Worm (Caenorhabditis elegans) whole organism, L4 larva: ENCODE data around the gene ags-3.

ENCODE experiments used
- D1046.2 ChIP-seq: fragments of 200-800 bp; sonication (Bioruptor generic); IDR thresholded peaks from 2 replicates; pipeline ENCODE4 v1.3.6; 2022; ENCODE audit warnings: missing genetic modification characterization, missing compliant biosample characterization
- F10B5.3 ChIP-seq: sonication (generic microtip); optimal IDR thresholded peaks from 2 replicates; lab custom pipeline; 2016; ENCODE audit warnings: mild to moderate bottlenecking, missing genetic modification characterization, missing compliant biosample characterization
- F26F4.8 ChIP-seq: fragments of 200-800 bp; sonication (Bioruptor generic); conservative IDR thresholded peaks from 2 replicates; pipeline ENCODE4 v1.3.6; 2022; ENCODE audit warnings: missing genetic modification characterization, missing compliant biosample characterization
- R02D3.7 ChIP-seq: fragments of 150-350 bp; sonication (generic microtip); optimal IDR thresholded peaks from 3 replicates; lab custom pipeline; 2014; ENCODE audit warnings: missing biosample characterization, missing genetic modification characterization
- T20F7.1 ChIP-seq: fragments of 200-800 bp; sonication (Bioruptor generic); optimal IDR thresholded peaks from 2 replicates; lab custom pipeline; 2018; ENCODE audit warnings: mild to moderate bottlenecking, missing genetic modification characterization, missing compliant biosample characterization
- T26A8.4 ChIP-seq: fragments of 200-800 bp; sonication (Bioruptor generic); IDR thresholded peaks from 2 replicates; pipeline ENCODE4 v1.3.6; 2022; ENCODE audit warnings: missing genetic modification characterization, missing compliant biosample characterization
- Y105C5A.15 ChIP-seq: fragments of 200-800 bp; sonication (Bioruptor generic); IDR thresholded peaks from 2 replicates; pipeline ENCODE4 v1.3.6; 2022; ENCODE audit warnings: missing genetic modification characterization, missing compliant biosample characterization
- Y48G9A.11 ChIP-seq: fragments of 200-800 bp; sonication (Bioruptor generic); IDR thresholded peaks from 2 replicates; pipeline ENCODE4 v1.3.6; 2022; ENCODE audit warnings: missing genetic modification reagents, missing genetic modification characterization, missing compliant biosample characterization
- ZK546.5 ChIP-seq, 2 experiments: sonication (generic microtip); optimal IDR thresholded peaks; 2 replicates each; lab custom pipeline; 2017; ENCODE audit warnings: missing biosample characterization in 2 of 2, missing genetic modification characterization in 2 of 2
- ama-1 ChIP-seq: fragments of 150-350 bp; optimal IDR thresholded peaks from 2 replicates; lab custom pipeline; 2014; ENCODE audit warnings: inconsistent platforms, mixed read lengths
- arid-1 ChIP-seq: fragments of 200-800 bp; sonication (Bioruptor generic); conservative IDR thresholded peaks from 2 replicates; pipeline ENCODE4 v1.3.6; 2022; ENCODE audit warnings: missing genetic modification reagents, missing genetic modification characterization, missing compliant biosample characterization
- ceh-20 ChIP-seq: fragments of 200-800 bp; sonication (Bioruptor generic); IDR thresholded peaks from 2 replicates; pipeline ENCODE4 v1.3.6; 2022; ENCODE audit warnings: missing genetic modification reagents, missing genetic modification characterization, missing compliant biosample characterization
- ceh-44 ChIP-seq: fragments of 200-800 bp; sonication (Bioruptor generic); IDR thresholded peaks from 2 replicates; pipeline ENCODE4 v1.3.6; 2022; ENCODE audit warnings: missing genetic modification reagents, missing genetic modification characterization, missing compliant biosample characterization
- ceh-62 ChIP-seq: sonication (generic microtip); optimal IDR thresholded peaks from 2 replicates; lab custom pipeline; 2017; ENCODE audit warnings: missing biosample characterization, missing genetic modification characterization
- ceh-82 ChIP-seq: sonication (generic microtip); optimal IDR thresholded peaks from 2 replicates; lab custom pipeline; 2017; ENCODE audit warnings: missing biosample characterization, missing genetic modification characterization
- ces-1 ChIP-seq: fragments of 150-350 bp; sonication (generic microtip); optimal IDR thresholded peaks from 4 replicates; lab custom pipeline; 2014; ENCODE audit warnings: missing biosample characterization, missing genetic modification reagents, missing genetic modification characterization
- daf-19 ChIP-seq: fragments of 200-800 bp; sonication (Bioruptor generic); conservative IDR thresholded peaks from 2 replicates; pipeline ENCODE4 v1.3.6; 2022; ENCODE audit warnings: missing genetic modification characterization, missing compliant biosample characterization
- daf-8 ChIP-seq: fragments of 200-800 bp; sonication (Bioruptor generic); IDR thresholded peaks from 2 replicates; pipeline ENCODE4 v1.3.6; 2022; ENCODE audit warnings: missing genetic modification characterization, missing compliant biosample characterization
- dmd-6 ChIP-seq: fragments of 200-800 bp; sonication (Bioruptor generic); IDR thresholded peaks from 2 replicates; pipeline ENCODE4 v1.3.6; 2022; ENCODE audit warnings: missing genetic modification reagents, missing genetic modification characterization, missing compliant biosample characterization
- dmd-9 ChIP-seq: fragments of 200-800 bp; sonication (Bioruptor generic); IDR thresholded peaks from 2 replicates; pipeline ENCODE4 v1.3.6; 2022; ENCODE audit warnings: missing genetic modification reagents, missing genetic modification characterization, missing compliant biosample characterization
- egl-43 ChIP-seq: fragments of 200-800 bp; sonication (Bioruptor generic); IDR thresholded peaks from 2 replicates; pipeline ENCODE4 v1.3.6; 2022; ENCODE audit warnings: missing genetic modification reagents, missing genetic modification characterization, missing compliant biosample characterization
- fkh-10 ChIP-seq: fragments of 150-350 bp; optimal IDR thresholded peaks from 2 replicates; lab custom pipeline; 2014; ENCODE audit warnings: missing biosample characterization, missing genetic modification reagents, missing genetic modification characterization
- fos-1 ChIP-seq: fragments of 150-350 bp; optimal IDR thresholded peaks from 2 replicates; lab custom pipeline; 2014; ENCODE audit warnings: missing biosample characterization, missing genetic modification characterization
- gei-8 ChIP-seq: fragments of 200-800 bp; sonication (Bioruptor generic); optimal IDR thresholded peaks from 2 replicates; lab custom pipeline; 2018; ENCODE audit warnings: mild to moderate bottlenecking, missing genetic modification characterization, missing compliant biosample characterization
- hif-1 ChIP-seq, 2 experiments: sonication (generic microtip); optimal IDR thresholded peaks; 2 replicates each; lab custom pipeline; 2016 to 2017; ENCODE audit warnings: missing compliant biosample characterization in 2 of 2, missing genetic modification characterization in 2 of 2, missing genetic modification reagents in 2 of 2, missing genotype in 2 of 2, mild to moderate bottlenecking in 1 of 2
- hlh-30 ChIP-seq: sonication (generic microtip); optimal IDR thresholded peaks from 2 replicates; lab custom pipeline; 2017; ENCODE audit warnings: antibody characterized with exemption, mild to moderate bottlenecking, missing genetic modification characterization, missing compliant biosample characterization; ENCODE audit not compliant: insufficient read depth
- lin-1 ChIP-seq: fragments of 200-800 bp; sonication (Bioruptor generic); IDR thresholded peaks from 2 replicates; pipeline ENCODE4 v1.3.6; 2022; ENCODE audit warnings: missing genetic modification reagents, missing genetic modification characterization, missing compliant biosample characterization
- lin-13 ChIP-seq: fragments of 150-350 bp; optimal IDR thresholded peaks from 2 replicates; lab custom pipeline; 2014; ENCODE audit warnings: missing biosample characterization, missing genetic modification reagents, missing genetic modification characterization
- lin-15B ChIP-seq: fragments of 150-350 bp; sonication (generic microtip); optimal IDR thresholded peaks from 3 replicates; lab custom pipeline; 2014; ENCODE audit warnings: missing biosample characterization, missing genetic modification characterization
- lir-3 ChIP-seq: sonication (generic microtip); optimal IDR thresholded peaks from 2 replicates; lab custom pipeline; 2016; ENCODE audit warnings: mild to moderate bottlenecking, missing genetic modification characterization, missing compliant biosample characterization
- lsy-2 ChIP-seq, 2 experiments: fragments of 150-350 bp in 1 of 2; sonication (generic microtip) in 1 of 2; optimal IDR thresholded peaks; 2 replicates each; lab custom pipeline; 2014 to 2017; ENCODE audit warnings: missing biosample characterization in 2 of 2, missing genetic modification characterization in 2 of 2
- madf-9 ChIP-seq: fragments of 200-800 bp; sonication (Bioruptor generic); conservative IDR thresholded peaks from 2 replicates; pipeline ENCODE4 v1.3.6; 2022; ENCODE audit warnings: missing genetic modification reagents, missing genetic modification characterization, missing compliant biosample characterization
- mdt-29 ChIP-seq: fragments of 200-800 bp; sonication (Bioruptor generic); IDR thresholded peaks from 2 replicates; pipeline ENCODE4 v1.3.6; 2022; ENCODE audit warnings: missing genetic modification reagents, missing genetic modification characterization, missing compliant biosample characterization
- mep-1 ChIP-seq: fragments of 150-350 bp; sonication (generic microtip); optimal IDR thresholded peaks from 3 replicates; lab custom pipeline; 2014; ENCODE audit warnings: missing biosample characterization, missing genetic modification characterization
- mxl-2 ChIP-seq: fragments of 200-800 bp; sonication (Bioruptor generic); conservative IDR thresholded peaks from 2 replicates; pipeline ENCODE4 v1.3.6; 2022; ENCODE audit warnings: missing genetic modification reagents, missing genetic modification characterization, missing compliant biosample characterization
- nhr-10 ChIP-seq: fragments of 150-350 bp; optimal IDR thresholded peaks from 2 replicates; lab custom pipeline; 2014; ENCODE audit warnings: missing biosample characterization, missing genetic modification characterization
- nhr-237 ChIP-seq: sonication (generic microtip); optimal IDR thresholded peaks from 2 replicates; lab custom pipeline; 2017; ENCODE audit warnings: missing biosample characterization, missing genetic modification characterization
- nhr-48 ChIP-seq: sonication (generic microtip); optimal IDR thresholded peaks from 2 replicates; lab custom pipeline; 2016; ENCODE audit warnings: mild to moderate bottlenecking, missing genetic modification characterization, missing compliant biosample characterization
- nhr-6 ChIP-seq: fragments of 150-350 bp; optimal IDR thresholded peaks from 2 replicates; lab custom pipeline; 2014; ENCODE audit warnings: missing biosample characterization, missing genetic modification characterization
- nhr-77 ChIP-seq: fragments of 150-350 bp; optimal IDR thresholded peaks from 2 replicates; lab custom pipeline; 2014; ENCODE audit warnings: missing biosample characterization, missing genetic modification characterization
- pqm-1 ChIP-seq: sonication (generic microtip); optimal IDR thresholded peaks from 2 replicates; lab custom pipeline; 2017; ENCODE audit warnings: missing biosample characterization, missing genetic modification characterization
- sdz-12 ChIP-seq: fragments of 200-800 bp; sonication (Bioruptor generic); optimal IDR thresholded peaks from 2 replicates; lab custom pipeline; 2018; ENCODE audit warnings: mild to moderate bottlenecking, missing genetic modification characterization, missing compliant biosample characterization
- set-16 ChIP-seq: fragments of 200-800 bp; sonication (Bioruptor generic); IDR thresholded peaks from 2 replicates; pipeline ENCODE4 v1.3.6; 2022; ENCODE audit warnings: missing genetic modification reagents, missing genetic modification characterization, missing compliant biosample characterization
- skn-1 ChIP-seq: fragments of 150-350 bp; optimal IDR thresholded peaks from 2 replicates; lab custom pipeline; 2014; ENCODE audit warnings: missing biosample characterization, missing genetic modification characterization
- snpc-4 ChIP-seq: fragments of 150-350 bp; optimal IDR thresholded peaks from 2 replicates; lab custom pipeline; 2014; ENCODE audit warnings: missing biosample characterization, missing genetic modification characterization
- spr-1 ChIP-seq: sonication (generic microtip); optimal IDR thresholded peaks from 2 replicates; lab custom pipeline; 2016; ENCODE audit warnings: mild to moderate bottlenecking, missing genetic modification characterization, missing compliant biosample characterization
- unc-130 ChIP-seq: sonication (generic microtip); optimal IDR thresholded peaks from 2 replicates; lab custom pipeline; 2016; ENCODE audit warnings: missing genetic modification reagents, missing genetic modification characterization, missing compliant biosample characterization
- unc-62 ChIP-seq, 3 experiments: fragments of 150-350 bp in 1 of 3; sonication (generic microtip); optimal IDR thresholded peaks in 2 of 3; peaks in 1 of 3; 1 replicate in 1 of 3; 2 replicates in 2 of 3; lab custom pipeline; 2014 to 2017; ENCODE audit warnings: missing biosample characterization in 3 of 3, missing genetic modification characterization in 3 of 3, missing genetic modification reagents in 3 of 3, missing genotype in 1 of 3
- vab-7 ChIP-seq: fragments of 200-800 bp; sonication (Bioruptor generic); IDR thresholded peaks from 2 replicates; pipeline ENCODE4 v1.3.6; 2022; ENCODE audit warnings: missing genetic modification reagents, missing genetic modification characterization, missing compliant biosample characterization
- zfp-2 ChIP-seq: sonication (generic microtip); optimal IDR thresholded peaks from 2 replicates; lab custom pipeline; 2016; ENCODE audit warnings: mild to moderate bottlenecking, missing genetic modification characterization, missing compliant biosample characterization
- zip-11 ChIP-seq: fragments of 200-800 bp; sonication (Bioruptor generic); IDR thresholded peaks from 2 replicates; pipeline ENCODE4 v1.3.6; 2022; ENCODE audit warnings: missing genetic modification characterization, missing compliant biosample characterization
- zip-2 ChIP-seq: fragments of 150-350 bp; optimal IDR thresholded peaks from 2 replicates; lab custom pipeline; 2014; ENCODE audit warnings: missing biosample characterization, missing genetic modification characterization
- ztf-7 ChIP-seq: fragments of 150-350 bp; optimal IDR thresholded peaks from 2 replicates; lab custom pipeline; 2014; ENCODE audit warnings: missing biosample characterization, missing genetic modification characterization

ags-3 gene

ce11 chrX:5244041-5244440 lies 59.4 kb downstream of the ags-3 start, which contains the start of gene Y34B4A.7 (continued):
- TF ChIP-seq hlh-30 (tag; lab: Kevin White, UChicago), result no peak
- no peak for TF ChIP-seq nhr-77
- TF ChIP-seq T26A8.4 (GFP tag; lab: Robert Waterston, UW), result peak; percentile 11; the same call in 1 of the 2 replicates
- TF ChIP-seq ceh-62 (tag; lab: Kevin White, UChicago), result no peak
- no peak for TF ChIP-seq daf-19
- TF ChIP-seq mxl-2 (GFP tag; lab: Robert Waterston, UW), result no peak
- no peak for TF ChIP-seq ceh-44 (GFP tag; lab: Robert Waterston, UW)
- no peak for TF ChIP-seq spr-1 (tag; lab: Kevin White, UChicago)
- TF ChIP-seq sdz-12 (GFP tag; lab: Kevin White, UChicago), result no peak
- peak in 1 of 2 experiments; percentile 14 for TF ChIP-seq hif-1 (tag; optimal IDR thresholded peaks at IDR 0.05; lab: Kevin White, UChicago)
- TF ChIP-seq zip-2 (tag; lab: Kevin White, UChicago), result peak; percentile 41
- no peak for TF ChIP-seq ceh-82 (tag; lab: Kevin White, UChicago)
- no peak for TF ChIP-seq vab-7 (GFP tag; lab: Robert Waterston, UW)
- TF ChIP-seq ama-1, result no peak
- TF ChIP-seq skn-1 (tag; lab: Kevin White, UChicago), result no peak
- TF ChIP-seq R02D3.7 (tag; lab: Kevin White, UChicago), result no peak
- TF ChIP-seq fkh-10, result no peak
- TF ChIP-seq nhr-6 (tag; lab: Kevin White, UChicago), result peak; percentile 8
- no peak for TF ChIP-seq unc-130
- no peak for TF ChIP-seq snpc-4 (tag; lab: Kevin White, UChicago)
- no peak for TF ChIP-seq pqm-1 (tag; lab: Kevin White, UChicago)
- TF ChIP-seq Y105C5A.15 (GFP tag; lab: Robert Waterston, UW), result no peak
- TF ChIP-seq lir-3 (tag; lab: Kevin White, UChicago), result no peak
- TF ChIP-seq ces-1 (GFP tag; lab: Kevin White, UChicago), result no peak
- no peak for TF ChIP-seq fos-1 (tag; lab: Kevin White, UChicago)
- no peak for TF ChIP-seq lin-15B (tag; lab: Kevin White, UChicago)
- TF ChIP-seq T20F7.1, result no peak
- TF ChIP-seq madf-9 (GFP tag; lab: Robert Waterston, UW), result no peak
- TF ChIP-seq arid-1 (GFP tag; lab: Robert Waterston, UW), result no peak
- no peak for TF ChIP-seq lin-1 (GFP tag; lab: Robert Waterston, UW)
- TF ChIP-seq ztf-7 (tag; lab: Kevin White, UChicago), result peak; percentile 64
- no peak for TF ChIP-seq gei-8 (GFP tag; lab: Kevin White, UChicago)
- TF ChIP-seq mep-1 (tag; lab: Kevin White, UChicago), result peak; percentile 93
- TF ChIP-seq unc-62 (GFP tag; optimal IDR thresholded peaks at IDR 0.05 in 1 of 2; lab: Kevin White, UChicago), result no peak
- TF ChIP-seq unc-62 (tag; optimal IDR thresholded peaks at IDR 0.05; lab: Kevin White, UChicago), result no peak
- no peak for TF ChIP-seq zip-11 (GFP tag; lab: Robert Waterston, UW)
- TF ChIP-seq D1046.2 (GFP tag; lab: Robert Waterston, UW), result no peak
- TF ChIP-seq lsy-2 (tag; optimal IDR thresholded peaks at IDR 0.05; lab: Kevin White, UChicago), result peak in 1 of 2 experiments; percentile 83
- TF ChIP-seq daf-8, result no peak
- TF ChIP-seq dmd-9 (GFP tag; lab: Robert Waterston, UW), result no peak
- TF ChIP-seq nhr-237 (tag; lab: Kevin White, UChicago), result no peak
- TF ChIP-seq Y48G9A.11, result no peak
- TF ChIP-seq mdt-29, result no peak
- no peak for TF ChIP-seq zfp-2 (tag; lab: Kevin White, UChicago)
- peak; percentile 38 for TF ChIP-seq lin-13 (GFP tag; lab: Kevin White, UChicago)
- no peak for TF ChIP-seq ZK546.5 (tag; optimal IDR thresholded peaks at IDR 0.05; lab: Kevin White, UChicago)
- TF ChIP-seq F10B5.3 (tag; lab: Kevin White, UChicago), result peak; percentile 18
- no peak for TF ChIP-seq F26F4.8 (GFP tag; lab: Robert Waterston, UW)
- peak; percentile 15; the same call in 1 of the 2 replicates for TF ChIP-seq dmd-6 (GFP tag; lab: Robert Waterston, UW)
- TF ChIP-seq set-16, result no peak
- TF ChIP-seq egl-43 (GFP tag; lab: Robert Waterston, UW), result no peak
- TF ChIP-seq nhr-48 (tag; lab: Kevin White, UChicago), result peak; percentile 33
- TF ChIP-seq nhr-10 (tag; lab: Kevin White, UChicago), result no peak
- TF ChIP-seq ceh-20 (GFP tag; lab: Robert Waterston, UW), result no peak
